In the genomic region with DNA sequence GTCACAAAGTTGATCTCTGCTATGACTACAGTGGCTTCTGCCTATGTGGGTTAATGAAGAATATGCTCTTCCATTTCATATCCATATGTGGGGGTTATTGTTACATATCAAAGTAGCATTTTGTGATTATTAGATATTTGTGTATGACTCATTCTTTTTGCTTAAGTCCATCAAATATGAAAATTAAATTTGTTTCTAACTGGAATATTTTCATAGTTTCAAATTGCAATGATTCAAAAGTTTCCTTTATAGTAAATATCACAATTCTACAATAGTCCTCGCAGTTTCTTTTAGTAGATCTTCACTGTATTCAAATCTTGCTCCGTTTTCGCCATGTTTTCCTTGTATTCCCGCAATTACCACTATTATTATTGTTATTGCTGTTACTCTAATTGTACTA, we compare ENCODE assay signal across 1 fruit fly cellular context.
TF ChIP-seq lines count a peak whose summit lies in the region.

No protein-coding gene starts in this region.

TF ChIP-seq in whole organism, embryonic, 481 proteins besides CTCF, POLR2A, EP300 and RAD21 (continued from another document and continues in another):
- TF ChIP-seq cwo (GFP tag; optimal IDR thresholded peaks at IDR 0.05; lab: Kevin White, UChicago) (no peak), Lim3 (GFP tag; IDR thresholded peaks at IDR 0.05; lab: Robert Waterston, UW) (no peak), CG3838 (GFP tag; optimal IDR thresholded peaks at IDR 0.05; lab: Kevin White, UChicago) (no peak), nau (GFP tag; optimal IDR thresholded peaks at IDR 0.05; lab: Kevin White, UChicago) (no peak), E2f1 (GFP tag; IDR thresholded peaks at IDR 0.05; lab: Robert Waterston, UW) (no peak), Six4 (GFP tag; optimal IDR thresholded peaks at IDR 0.05; lab: Kevin White, UChicago) (no peak), ash1 (GFP tag; optimal IDR thresholded peaks at IDR 0.05; lab: Kevin White, UChicago) (no peak), fd3F (GFP tag; optimal IDR thresholded peaks at IDR 0.05; lab: Kevin White, UChicago) (no peak), CG12299 (tag; optimal IDR thresholded peaks at IDR 0.05; lab: Kevin White, UChicago) (no peak), CG2120 (GFP tag; optimal IDR thresholded peaks at IDR 0.05; lab: Kevin White, UChicago) (no peak), Dll (GFP tag; IDR thresholded peaks at IDR 0.05; lab: Robert Waterston, UW; ENCODE audit: partially characterized antibody) (no peak), Dref (GFP tag; IDR thresholded peaks at IDR 0.05; lab: Robert Waterston, UW) (no peak), pzg (GFP tag; optimal IDR thresholded peaks at IDR 0.05; lab: Kevin White, UChicago) (no peak), zen2 (GFP tag; IDR thresholded peaks at IDR 0.05; lab: Robert Waterston, UW; ENCODE audit: partially characterized antibody) (no peak), HLH4C (GFP tag; IDR thresholded peaks at IDR 0.05; lab: Robert Waterston, UW; ENCODE audit: partially characterized antibody) (no peak), Hsf (GFP tag; optimal IDR thresholded peaks at IDR 0.05; lab: Kevin White, UChicago) (no peak), CG8388 (GFP tag; optimal IDR thresholded peaks at IDR 0.05; lab: Kevin White, UChicago) (no peak), dmrt99B (tag; optimal IDR thresholded peaks at IDR 0.05; lab: Kevin White, UChicago) (peak; percentile 58), CG1647 (GFP tag; optimal IDR thresholded peaks at IDR 0.05; lab: Kevin White, UChicago) (no peak), ato (GFP tag; IDR thresholded peaks at IDR 0.05; lab: Robert Waterston, UW; ENCODE audit: partially characterized antibody) (no peak), dmrt11E (tag; optimal IDR thresholded peaks at IDR 0.05; lab: Kevin White, UChicago) (peak; percentile 15), lola (GFP tag; optimal IDR thresholded peaks at IDR 0.05; lab: Kevin White, UChicago) (peak in 1 of 3 experiments; percentile 1), bowl (GFP tag; IDR thresholded peaks at IDR 0.05; lab: Robert Waterston, UW) (no peak), Ptx1 (GFP tag; IDR thresholded peaks at IDR 0.05; lab: Robert Waterston, UW) (0 out of 2 replicates have a peak, but pooled peaks have one; percentile 21), D19A (tag; optimal IDR thresholded peaks at IDR 0.05; lab: Kevin White, UChicago) (peak; percentile 13), slp2 (GFP tag; optimal IDR thresholded peaks at IDR 0.05; lab: Kevin White, UChicago) (no peak), CG6683 (GFP tag; optimal IDR thresholded peaks at IDR 0.05; lab: Kevin White, UChicago) (no peak), dysf (GFP tag; IDR thresholded peaks at IDR 0.05; lab: Robert Waterston, UW) (peak; percentile 47; the same call in 1 of the 3 replicates), kah (GFP tag; optimal IDR thresholded peaks at IDR 0.05; lab: Kevin White, UChicago) (no peak), pros (GFP tag; optimal IDR thresholded peaks at IDR 0.05; lab: Kevin White, UChicago) (no peak), croc (GFP tag; conservative IDR thresholded peaks at IDR 0.05; lab: Robert Waterston, UW) (no peak; the same call in 2 of the 3 replicates), Dad (GFP tag; optimal IDR thresholded peaks at IDR 0.05; lab: Kevin White, UChicago) (no peak), CG12236 (GFP tag; optimal IDR thresholded peaks at IDR 0.05; lab: Kevin White, UChicago) (no peak), CG2199 (GFP tag; IDR thresholded peaks at IDR 0.05; lab: Robert Waterston, UW) (no peak), CG4424 (GFP tag; optimal IDR thresholded peaks at IDR 0.05; lab: Kevin White, UChicago) (peak; percentile 12), CG9817 (tag; optimal IDR thresholded peaks at IDR 0.05; lab: Kevin White, UChicago) (no peak), Opbp (GFP tag; IDR thresholded peaks at IDR 0.05; lab: Robert Waterston, UW; ENCODE audit: partially characterized antibody) (no peak), Hr39 (optimal IDR thresholded peaks at IDR 0.05; lab: Kevin White, UChicago) (no peak), Fer2 (tag; optimal IDR thresholded peaks at IDR 0.05; lab: Kevin White, UChicago) (no peak), ci (GFP tag; IDR thresholded peaks at IDR 0.05; lab: Robert Waterston, UW) (no peak; the same call in 2 of the 3 replicates), CG1233 (GFP tag; optimal IDR thresholded peaks at IDR 0.05; lab: Kevin White, UChicago) (no peak), CG12155 (GFP tag; optimal IDR thresholded peaks at IDR 0.05; lab: Kevin White, UChicago) (no peak), lab (GFP tag; optimal IDR thresholded peaks at IDR 0.05; lab: Kevin White, UChicago) (peak; percentile 28), Hr51 (GFP tag; optimal IDR thresholded peaks at IDR 0.05; lab: Kevin White, UChicago) (peak in 1 of 2 experiments; percentile 49), CG13894 (tag; optimal IDR thresholded peaks at IDR 0.05; lab: Kevin White, UChicago) (no peak), fd64A (GFP tag; optimal IDR thresholded peaks at IDR 0.05; lab: Kevin White, UChicago) (no peak), CG3995 (GFP tag; optimal IDR thresholded peaks at IDR 0.05; lab: Kevin White, UChicago) (no peak), CG10209 (GFP tag; optimal IDR thresholded peaks at IDR 0.05; lab: Kevin White, UChicago) (no peak), CG34422 (GFP tag; IDR thresholded peaks at IDR 0.05; lab: Robert Waterston, UW) (no peak), chif (GFP tag; optimal IDR thresholded peaks at IDR 0.05; lab: Kevin White, UChicago) (no peak), bab2 (GFP tag; optimal IDR thresholded peaks at IDR 0.05; lab: Kevin White, UChicago) (no peak), sna (GFP tag; IDR thresholded peaks at IDR 0.05; lab: Robert Waterston, UW; ENCODE audit: partially characterized antibody) (no peak), CG17829 (tag; optimal IDR thresholded peaks at IDR 0.05; lab: Kevin White, UChicago) (peak; percentile 14), Ravus (GFP tag; IDR thresholded peaks at IDR 0.05; lab: Robert Waterston, UW) (no peak), trh (GFP tag; optimal IDR thresholded peaks at IDR 0.05; lab: Kevin White, UChicago) (no peak), TFAM (GFP tag; optimal IDR thresholded peaks at IDR 0.05; lab: Kevin White, UChicago) (no peak), CG9797 (GFP tag; optimal IDR thresholded peaks at IDR 0.05; lab: Kevin White, UChicago) (no peak), MESR4 (GFP tag; optimal IDR thresholded peaks at IDR 0.05; lab: Kevin White, UChicago) (no peak), Trl (optimal IDR thresholded peaks at IDR 0.05; lab: Kevin White, UChicago) (no peak), Trl (GFP tag; optimal IDR thresholded peaks at IDR 0.05; lab: Kevin White, UChicago) (no peak), pb (GFP tag; optimal IDR thresholded peaks at IDR 0.05; lab: Kevin White, UChicago) (no peak), Elba2 (GFP tag; optimal IDR thresholded peaks at IDR 0.05; lab: Kevin White, UChicago) (no peak), Hr3 (GFP tag; optimal IDR thresholded peaks at IDR 0.05; lab: Kevin White, UChicago) (no peak), toy (GFP tag; IDR thresholded peaks at IDR 0.05; lab: Robert Waterston, UW) (no peak), disco-r (GFP tag; optimal IDR thresholded peaks at IDR 0.05; lab: Kevin White, UChicago) (no peak), unpg (GFP tag; optimal IDR thresholded peaks at IDR 0.05; lab: Kevin White, UChicago) (no peak), Mrtf (GFP tag; IDR thresholded peaks at IDR 0.05; lab: Robert Waterston, UW) (no peak), klu (GFP tag; IDR thresholded peaks at IDR 0.05; lab: Robert Waterston, UW) (no peak), Atf6 (GFP tag; IDR thresholded peaks at IDR 0.05; lab: Robert Waterston, UW) (peak; percentile 40; the same call in 1 of the 2 replicates), CG10979 (tag; optimal IDR thresholded peaks at IDR 0.05; lab: Kevin White, UChicago) (no peak), hb (GFP tag; IDR thresholded peaks at IDR 0.05; lab: Robert Waterston, UW; ENCODE audit: partially characterized antibody) (no peak), cas (GFP tag; IDR thresholded peaks at IDR 0.05; lab: Robert Waterston, UW) (no peak), nmo (GFP tag; optimal IDR thresholded peaks at IDR 0.05; lab: Kevin White, UChicago) (peak; percentile 42), nom (GFP tag; optimal IDR thresholded peaks at IDR 0.05; lab: Kevin White, UChicago) (peak; percentile 12), CG10462 (GFP tag; optimal IDR thresholded peaks at IDR 0.05; lab: Kevin White, UChicago) (no peak), CG9876 (GFP tag; optimal IDR thresholded peaks at IDR 0.05; lab: Kevin White, UChicago) (no peak), aop (GFP tag; IDR thresholded peaks at IDR 0.05; lab: Robert Waterston, UW) (no peak), CG4854 (GFP tag; optimal IDR thresholded peaks at IDR 0.05; lab: Kevin White, UChicago) (no peak), BtbVII (GFP tag; optimal IDR thresholded peaks at IDR 0.05; lab: Kevin White, UChicago) (no peak), gcm (GFP tag; optimal IDR thresholded peaks at IDR 0.05; lab: Kevin White, UChicago) (no peak), ro (GFP tag; IDR thresholded peaks at IDR 0.05; lab: Robert Waterston, UW) (no peak), wor (GFP tag; IDR thresholded peaks at IDR 0.05; lab: Robert Waterston, UW) (no peak), tll (GFP tag; optimal IDR thresholded peaks at IDR 0.05; lab: Kevin White, UChicago) (no peak), Adf1 (GFP tag; IDR thresholded peaks at IDR 0.05; lab: Robert Waterston, UW) (no peak), gsb (GFP tag; IDR thresholded peaks at IDR 0.05; lab: Robert Waterston, UW) (no peak), CG17359 (tag; optimal IDR thresholded peaks at IDR 0.05; lab: Kevin White, UChicago) (peak; percentile 42), CG18619 (GFP tag; optimal IDR thresholded peaks at IDR 0.05; lab: Kevin White, UChicago) (no peak), tio (GFP tag; optimal IDR thresholded peaks at IDR 0.05; lab: Kevin White, UChicago) (peak; percentile 5), twi (tag; optimal IDR thresholded peaks at IDR 0.05; lab: Kevin White, UChicago) (no peak), insv (GFP tag; optimal IDR thresholded peaks at IDR 0.05; lab: Kevin White, UChicago) (no peak), CG16813 (GFP tag; IDR thresholded peaks at IDR 0.05; lab: Robert Waterston, UW; ENCODE audit: partially characterized antibody) (no peak), jing (GFP tag; optimal IDR thresholded peaks at IDR 0.05; lab: Kevin White, UChicago) (no peak), H15 (GFP tag; IDR thresholded peaks at IDR 0.05; lab: Robert Waterston, UW) (no peak), CG18476 (GFP tag; optimal IDR thresholded peaks at IDR 0.05; lab: Kevin White, UChicago) (no peak), dati (GFP tag; IDR thresholded peaks at IDR 0.05; lab: Robert Waterston, UW) (no peak), jigr1 (GFP tag; IDR thresholded peaks at IDR 0.05; lab: Robert Waterston, UW) (no peak), az2 (GFP tag; optimal IDR thresholded peaks at IDR 0.05; lab: Kevin White, UChicago) (no peak), Meics (GFP tag; optimal IDR thresholded peaks at IDR 0.05; lab: Kevin White, UChicago) (no peak), CG12391 (tag; optimal IDR thresholded peaks at IDR 0.05; lab: Kevin White, UChicago) (peak; percentile 38), CG10147 (GFP tag; optimal IDR thresholded peaks at IDR 0.05; lab: Kevin White, UChicago) (no peak), dm (GFP tag; optimal IDR thresholded peaks at IDR 0.05; lab: Kevin White, UChicago) (no peak), CG9932 (GFP tag; IDR thresholded peaks at IDR 0.05; lab: Robert Waterston, UW) (no peak), C15 (GFP tag; IDR thresholded peaks at IDR 0.05; lab: Robert Waterston, UW) (no peak), Abd-B (GFP tag; optimal IDR thresholded peaks at IDR 0.05; lab: Kevin White, UChicago) (no peak), hth (optimal IDR thresholded peaks at IDR 0.05; lab: Kevin White, UChicago) (no peak), CG11560 (tag; IDR thresholded peaks at IDR 0.05; lab: Robert Waterston, UW) (no peak), CG4282 (GFP tag; optimal IDR thresholded peaks at IDR 0.05; lab: Kevin White, UChicago) (no peak), Fer1 (GFP tag; optimal IDR thresholded peaks at IDR 0.05; lab: Kevin White, UChicago) (no peak), Stat92E (GFP tag; optimal IDR thresholded peaks at IDR 0.05; lab: Kevin White, UChicago) (no peak), bcd (GFP tag; optimal IDR thresholded peaks at IDR 0.05; lab: Kevin White, UChicago) (no peak), Rx (GFP tag; IDR thresholded peaks at IDR 0.05; lab: Robert Waterston, UW) (no peak), Neu2 (GFP tag; optimal IDR thresholded peaks at IDR 0.05; lab: Kevin White, UChicago; ENCODE audit: borderline replicate concordance) (no peak), CG14014 (GFP tag; IDR thresholded peaks at IDR 0.05; lab: Robert Waterston, UW) (no peak), pnt (GFP tag; optimal IDR thresholded peaks at IDR 0.05; lab: Kevin White, UChicago) (no peak), Spps (tag; optimal IDR thresholded peaks at IDR 0.05; lab: Kevin White, UChicago) (no peak), Xrp1 (GFP tag; IDR thresholded peaks at IDR 0.05; lab: Robert Waterston, UW) (peak; percentile 42; the same call in 1 of the 2 replicates), CG5245 (GFP tag; optimal IDR thresholded peaks at IDR 0.05; lab: Kevin White, UChicago) (no peak), Oaz (GFP tag; IDR thresholded peaks at IDR 0.05; lab: Robert Waterston, UW) (no peak), maf-S (GFP tag; optimal IDR thresholded peaks at IDR 0.05; lab: Kevin White, UChicago) (no peak), bigmax (GFP tag; optimal IDR thresholded peaks at IDR 0.05; lab: Kevin White, UChicago) (no peak), Dfd (GFP tag; optimal IDR thresholded peaks at IDR 0.05; lab: Kevin White, UChicago) (no peak), oc (tag; optimal IDR thresholded peaks at IDR 0.05; lab: Kevin White, UChicago) (no peak), ems (GFP tag; optimal IDR thresholded peaks at IDR 0.05; lab: Kevin White, UChicago) (no peak), CG10274 (GFP tag; optimal IDR thresholded peaks at IDR 0.05; lab: Kevin White, UChicago) (no peak), CG15696 (tag; optimal IDR thresholded peaks at IDR 0.05; lab: Kevin White, UChicago) (peak; percentile 21), CG17361 (GFP tag; IDR thresholded peaks at IDR 0.05; lab: Robert Waterston, UW) (no peak; the same call in 2 of the 3 replicates), CG12104 (GFP tag; optimal IDR thresholded peaks at IDR 0.05; lab: Kevin White, UChicago) (no peak), Pdp1 (GFP tag; optimal IDR thresholded peaks at IDR 0.05; lab: Kevin White, UChicago) (peak in 1 of 2 experiments; percentile 2), odd (GFP tag; optimal IDR thresholded peaks at IDR 0.05; lab: Kevin White, UChicago) (no peak), HLH3B (GFP tag; IDR thresholded peaks at IDR 0.05; lab: Robert Waterston, UW) (no peak), CG11504 (tag; optimal IDR thresholded peaks at IDR 0.05; lab: Kevin White, UChicago) (peak; percentile 55), CG2678 (tag; optimal IDR thresholded peaks at IDR 0.05; lab: Kevin White, UChicago) (peak; percentile 42), CG11085 (GFP tag; IDR thresholded peaks at IDR 0.05; lab: Robert Waterston, UW) (no peak)
